Worm (Caenorhabditis elegans) whole organism, young adult: ENCODE data around the gene M01B2.10.

Source experiments
- F22D6.2 ChIP-seq: sonication (generic microtip); optimal IDR thresholded peaks from 2 replicates; lab custom pipeline; 2016; ENCODE audit warnings: mild to moderate bottlenecking, missing genetic modification characterization, missing compliant biosample characterization
- K11D2.4 ChIP-seq: fragments of 200-800 bp; sonication (Bioruptor generic); IDR thresholded peaks from 2 replicates; pipeline ENCODE4 v1.3.6; 2022; ENCODE audit warnings: missing genetic modification reagents, missing genetic modification characterization, missing compliant biosample characterization
- T26A5.8 ChIP-seq: sonication (generic microtip); optimal IDR thresholded peaks from 2 replicates; lab custom pipeline; 2016; ENCODE audit warnings: missing genetic modification characterization, missing compliant biosample characterization
- Y67H2A.10 ChIP-seq: fragments of 200-800 bp; sonication (Bioruptor generic); conservative IDR thresholded peaks from 2 replicates; pipeline ENCODE4 v1.3.6; 2022; ENCODE audit warnings: missing genetic modification reagents, missing genetic modification characterization, missing compliant biosample characterization
- Y79H2A.3 ChIP-seq: fragments of 200-800 bp; sonication (Bioruptor generic); conservative IDR thresholded peaks from 2 replicates; pipeline ENCODE4 v1.3.6; 2022; ENCODE audit warnings: missing genetic modification reagents, missing genetic modification characterization, missing compliant biosample characterization
- aptf-3 ChIP-seq: fragments of 200-800 bp; sonication (Bioruptor generic); IDR thresholded peaks from 2 replicates; pipeline ENCODE4 v1.3.6; 2022; ENCODE audit warnings: missing genetic modification characterization, missing compliant biosample characterization
- atf-7 ChIP-seq: sonication (generic microtip); optimal IDR thresholded peaks from 2 replicates; lab custom pipeline; 2017; ENCODE audit warnings: mild to moderate bottlenecking, missing genetic modification characterization, missing compliant biosample characterization
- attf-3 ChIP-seq: fragments of 200-800 bp; sonication (Bioruptor generic); conservative IDR thresholded peaks from 2 replicates; pipeline ENCODE4 v1.3.6; 2022; ENCODE audit warnings: missing genetic modification reagents, missing genetic modification characterization, missing compliant biosample characterization
- attf-6 ChIP-seq: fragments of 200-800 bp; sonication (Bioruptor generic); IDR thresholded peaks from 2 replicates; pipeline ENCODE4 v1.3.6; 2022; ENCODE audit warnings: missing genetic modification reagents, missing genetic modification characterization, missing compliant biosample characterization
- cebp-1 ChIP-seq, 2 experiments: fragments of 200-800 bp in 1 of 2; sonication (Bioruptor generic) in 1 of 2; sonication (generic microtip) in 1 of 2; IDR thresholded peaks in 1 of 2; optimal IDR thresholded peaks in 1 of 2; 2 replicates each; pipeline versions ENCODE4 v1.3.6 to Lab custom; 2017 to 2022; ENCODE audit warnings: missing compliant biosample characterization in 2 of 2, missing genetic modification characterization in 2 of 2, mild to moderate bottlenecking in 1 of 2, missing genetic modification reagents in 1 of 2, moderate library complexity in 1 of 2
- ceh-40 ChIP-seq: fragments of 200-800 bp; sonication (Bioruptor generic); IDR thresholded peaks from 2 replicates; pipeline ENCODE4 v1.3.6; 2022; ENCODE audit warnings: missing genetic modification characterization, missing compliant biosample characterization
- dox-1 ChIP-seq: fragments of 200-800 bp; sonication (Bioruptor generic); IDR thresholded peaks from 2 replicates; pipeline ENCODE4 v1.3.6; 2022; ENCODE audit warnings: missing genetic modification reagents, missing genetic modification characterization, missing compliant biosample characterization
- efl-1 ChIP-seq: fragments of 150-350 bp; optimal IDR thresholded peaks from 2 replicates; lab custom pipeline; 2014; ENCODE audit warnings: missing biosample characterization, missing genetic modification reagents, missing genetic modification characterization
- egl-18 ChIP-seq: fragments of 200-800 bp; sonication (Bioruptor generic); IDR thresholded peaks from 2 replicates; pipeline ENCODE4 v1.3.6; 2022; ENCODE audit warnings: missing genetic modification reagents, missing genetic modification characterization, missing compliant biosample characterization
- hlh-12 ChIP-seq: sonication (generic microtip); optimal IDR thresholded peaks from 2 replicates; lab custom pipeline; 2016; ENCODE audit warnings: missing genetic modification characterization, missing compliant biosample characterization
- let-607 ChIP-seq, 2 experiments: fragments of 200-800 bp in 1 of 2; sonication (Bioruptor generic) in 1 of 2; sonication (generic microtip) in 1 of 2; optimal IDR thresholded peaks; 2 replicates each; lab custom pipeline; 2016 to 2018; ENCODE audit warnings: mild to moderate bottlenecking in 2 of 2, missing compliant biosample characterization in 2 of 2, missing genetic modification characterization in 2 of 2, moderate library complexity in 2 of 2, missing genotype in 1 of 2
- lin-40 ChIP-seq: sonication (generic microtip); optimal IDR thresholded peaks from 2 replicates; lab custom pipeline; 2016; ENCODE audit warnings: missing genetic modification characterization, mild to moderate bottlenecking, missing compliant biosample characterization, missing genotype, missing genetic modification reagents
- madf-3 ChIP-seq: fragments of 200-800 bp; sonication (Bioruptor generic); IDR thresholded peaks from 2 replicates; pipeline ENCODE4 v1.3.6; 2022; ENCODE audit warnings: missing genetic modification reagents, missing genetic modification characterization, missing compliant biosample characterization
- madf-8 ChIP-seq: fragments of 200-800 bp; sonication (Bioruptor generic); conservative IDR thresholded peaks from 2 replicates; pipeline ENCODE4 v1.3.6; 2022; ENCODE audit warnings: missing genetic modification reagents, missing genetic modification characterization, missing compliant biosample characterization
- mcd-1 ChIP-seq: fragments of 200-800 bp; sonication (Bioruptor generic); IDR thresholded peaks from 2 replicates; pipeline ENCODE4 v1.3.6; 2022; ENCODE audit warnings: missing genetic modification reagents, missing genetic modification characterization, missing compliant biosample characterization
- mes-4 ChIP-seq: sonication (generic microtip); optimal IDR thresholded peaks from 2 replicates; lab custom pipeline; 2016; ENCODE audit warnings: missing genotype, missing genetic modification characterization, missing compliant biosample characterization
- nfya-1 ChIP-seq: sonication (generic microtip); optimal IDR thresholded peaks from 2 replicates; lab custom pipeline; 2017; ENCODE audit warnings: antibody characterized with exemption, missing compliant biosample characterization, missing genetic modification characterization, borderline replicate concordance; ENCODE audit not compliant: insufficient read depth
- nhr-179 ChIP-seq: sonication (generic microtip); optimal IDR thresholded peaks from 2 replicates; lab custom pipeline; 2016; ENCODE audit warnings: mild to moderate bottlenecking, missing genetic modification characterization, missing compliant biosample characterization
- nhr-90 ChIP-seq: sonication (generic microtip); optimal IDR thresholded peaks from 2 replicates; lab custom pipeline; 2016; ENCODE audit warnings: missing genotype, mild to moderate bottlenecking, missing genetic modification characterization, missing compliant biosample characterization
- sdz-38 ChIP-seq: sonication (generic microtip); optimal IDR thresholded peaks from 2 replicates; lab custom pipeline; 2016; ENCODE audit warnings: missing genotype, missing genetic modification characterization, missing compliant biosample characterization
- snpc-1.3 ChIP-seq: sonication (generic microtip); optimal IDR thresholded peaks from 2 replicates; lab custom pipeline; 2017; ENCODE audit warnings: missing genetic modification characterization, mild to moderate bottlenecking, missing compliant biosample characterization, antibody characterized with exemption, moderate library complexity, missing genotype, missing genetic modification reagents; ENCODE audit not compliant: insufficient read depth
- sptf-2 ChIP-seq: fragments of 200-800 bp; sonication (Bioruptor generic); optimal IDR thresholded peaks from 2 replicates; lab custom pipeline; 2018; ENCODE audit warnings: mild to moderate bottlenecking, missing genetic modification characterization, missing compliant biosample characterization
- unc-130 ChIP-seq: sonication (generic microtip); optimal IDR thresholded peaks from 2 replicates; lab custom pipeline; 2016; ENCODE audit warnings: missing genetic modification reagents, missing genetic modification characterization, missing compliant biosample characterization
- ztf-22 ChIP-seq: fragments of 200-800 bp; sonication (Bioruptor generic); optimal IDR thresholded peaks from 2 replicates; lab custom pipeline; 2018; ENCODE audit warnings: mild to moderate bottlenecking, missing genetic modification characterization, moderate library complexity, missing compliant biosample characterization
- ztf-26 ChIP-seq: sonication (generic microtip); optimal IDR thresholded peaks from 2 replicates; lab custom pipeline; 2017; ENCODE audit warnings: missing genetic modification characterization, missing compliant biosample characterization
- ztf-3 ChIP-seq: fragments of 200-800 bp; sonication (Bioruptor generic); optimal IDR thresholded peaks from 2 replicates; lab custom pipeline; 2018; ENCODE audit warnings: mild to moderate bottlenecking, missing genetic modification characterization, missing compliant biosample characterization

Gene M01B2.10

DNA sequence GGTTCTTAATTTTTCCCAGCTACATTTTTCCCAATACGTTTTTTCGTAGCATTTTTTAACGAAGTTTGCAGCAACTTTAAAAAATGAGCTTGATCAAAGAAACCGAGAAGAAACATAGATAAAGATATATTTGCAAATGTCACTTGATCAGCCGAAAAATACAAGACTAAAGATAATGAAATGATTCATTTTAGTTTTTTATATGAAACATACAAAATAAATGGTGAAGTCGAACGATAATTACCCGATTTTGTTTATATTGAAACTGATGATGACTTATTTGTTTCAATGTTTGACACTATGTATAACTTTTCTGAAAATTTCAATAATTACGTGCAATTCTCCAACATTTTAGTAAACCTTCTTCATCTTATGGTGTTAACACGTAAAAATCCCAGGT, 6.1 kb upstream of the M01B2.10 start, which contains the start of gene srw-22:
Gene srw-22 (plus strand): TSS at position 301 of the 400 bp plus-strand sequence.
- TF ChIP-seq hlh-12 (tag; lab: Kevin White, UChicago) (no peak), mcd-1 (no peak), egl-18 (GFP tag; lab: Robert Waterston, UW) (no peak), madf-3 (GFP tag; lab: Robert Waterston, UW) (no peak), atf-7 (no peak), aptf-3 (GFP tag; lab: Robert Waterston, UW) (no peak), ztf-22 (GFP tag; lab: Kevin White, UChicago) (no peak)
- TF ChIP-seq, all 124 proteins: peak for 0

- TF ChIP-seq cebp-1 (GFP tag; IDR thresholded peaks at IDR 0.05; lab: Robert Waterston, UW): no peak
- no peak for TF ChIP-seq cebp-1 (tag; optimal IDR thresholded peaks at IDR 0.05; lab: Kevin White, UChicago)
- TF ChIP-seq ztf-26 (tag; lab: Kevin White, UChicago): no peak
Measured at ce11 chrV:15267405-15267804, 5.2 kb upstream of the M01B2.10 start, which contains the start of gene T10H4.13. TSS of gene T10H4.13 (minus strand) at chrV:15267505.

ce11 chrV:15265814-15266213, 3.6 kb upstream of the M01B2.10 start, which contains the start of gene M01B2.13:
TSS of gene M01B2.13 (minus strand) at chrV:15265914.
- TF ChIP-seq ceh-40: no peak
- no peak for TF ChIP-seq nfya-1 (tag; lab: Kevin White, UChicago)
- no peak for TF ChIP-seq F22D6.2 (tag; lab: Kevin White, UChicago)
- no peak for TF ChIP-seq let-607 (tag; optimal IDR thresholded peaks at IDR 0.05; lab: Kevin White, UChicago)
- no peak for TF ChIP-seq T26A5.8 (tag; lab: Kevin White, UChicago)

ce11 chrV:15264131-15264530, 1.9 kb upstream of the M01B2.10 start, which contains the start of gene M01B2.12:
TSS of gene M01B2.12 (minus strand) at chrV:15264231.
- no peak for TF ChIP-seq nfya-1 (tag; lab: Kevin White, UChicago)
- no peak for TF ChIP-seq sdz-38 (tag; lab: Kevin White, UChicago)
- TF ChIP-seq dox-1: no peak
- no peak for TF ChIP-seq ceh-40
- no peak for TF ChIP-seq unc-130 (GFP tag; lab: Kevin White, UChicago)
- no peak for TF ChIP-seq attf-3 (GFP tag; lab: Robert Waterston, UW)
- TF ChIP-seq madf-8 (GFP tag; lab: Robert Waterston, UW): no peak
- TF ChIP-seq nhr-179: no peak
- no peak for TF ChIP-seq mes-4
- no peak for TF ChIP-seq sptf-2 (GFP tag; lab: Kevin White, UChicago)
- no peak for TF ChIP-seq attf-6 (GFP tag; lab: Robert Waterston, UW)
- TF ChIP-seq efl-1 (GFP tag; lab: Kevin White, UChicago): no peak
- no peak for TF ChIP-seq K11D2.4 (GFP tag; lab: Robert Waterston, UW)

ce11 chrV:15259904-15260303, 2.3 kb downstream of the M01B2.10 start, which contains the start of gene M01B2.8:
TSS of gene M01B2.8 (plus strand) at chrV:15260204.
- TF ChIP-seq nhr-90 (tag; lab: Kevin White, UChicago): no peak
- no peak for TF ChIP-seq Y67H2A.10 (GFP tag; lab: Robert Waterston, UW)
- TF ChIP-seq Y79H2A.3 (GFP tag; lab: Robert Waterston, UW): no peak
- TF ChIP-seq snpc-1.3 (tag; lab: Kevin White, UChicago): no peak
- no peak for TF ChIP-seq lin-40 (tag; lab: Kevin White, UChicago)
- TF ChIP-seq ztf-22 (GFP tag; lab: Kevin White, UChicago): no peak
- no peak for TF ChIP-seq ztf-3 (GFP tag; lab: Kevin White, UChicago)
